Worm (Caenorhabditis elegans) whole organism, L1 larva: ENCODE results near the gene isy-1.

Experiments
- C04F5.9 ChIP-seq: sonication (generic microtip); optimal IDR thresholded peaks from 2 replicates; lab custom pipeline; 2016; ENCODE audit warnings: missing genetic modification characterization, missing compliant biosample characterization
- C16A3.4 ChIP-seq: fragments of 150-350 bp; optimal IDR thresholded peaks from 2 replicates; lab custom pipeline; 2014; ENCODE audit warnings: missing biosample characterization, missing genetic modification characterization
- blmp-1 ChIP-seq: fragments of 150-350 bp; optimal IDR thresholded peaks from 2 replicates; lab custom pipeline; 2014; ENCODE audit warnings: missing biosample characterization, missing genetic modification characterization
- ces-1 ChIP-seq: fragments of 150-350 bp; optimal IDR thresholded peaks from 2 replicates; lab custom pipeline; 2014; ENCODE audit warnings: missing biosample characterization, missing genetic modification reagents, missing genetic modification characterization
- dsc-1 ChIP-seq: sonication (generic microtip); optimal IDR thresholded peaks from 2 replicates; lab custom pipeline; 2016; ENCODE audit warnings: mild to moderate bottlenecking, missing genetic modification characterization, missing compliant biosample characterization
- efl-1 ChIP-seq, 4 experiments: fragments of 150-350 bp; optimal IDR thresholded peaks in 3 of 4; peaks in 1 of 4; 1 replicate in 1 of 4; 2 replicates in 3 of 4; lab custom pipeline; 2014; ENCODE audit warnings: missing biosample characterization in 2 of 4, missing genetic modification characterization in 2 of 4, missing genetic modification reagents in 2 of 4
- efl-3 ChIP-seq: fragments of 200-800 bp; sonication (Bioruptor generic); optimal IDR thresholded peaks from 2 replicates; lab custom pipeline; 2018; ENCODE audit warnings: mild to moderate bottlenecking, missing genetic modification characterization, missing compliant biosample characterization
- egl-13 ChIP-seq: sonication (generic microtip); optimal IDR thresholded peaks from 2 replicates; lab custom pipeline; 2016; ENCODE audit warnings: missing genotype, missing genetic modification reagents, missing genetic modification characterization, missing compliant biosample characterization
- elt-3 ChIP-seq, 6 experiments: fragments of 150-350 bp in 1 of 6; sonication (generic microtip); optimal IDR thresholded peaks; 2 replicates each; lab custom pipeline; 2017 to 2018; ENCODE audit warnings: missing biosample characterization in 6 of 6, missing genetic modification characterization in 6 of 6, inconsistent platforms in 1 of 6
- ets-5 ChIP-seq: fragments of 200-800 bp; sonication (Bioruptor generic); IDR thresholded peaks from 2 replicates; pipeline ENCODE4 v1.3.6; 2022; ENCODE audit warnings: missing genetic modification characterization, missing compliant biosample characterization
- fkh-8 ChIP-seq: sonication (generic microtip); optimal IDR thresholded peaks from 2 replicates; lab custom pipeline; 2016; ENCODE audit warnings: mild to moderate bottlenecking, missing genetic modification characterization, missing compliant biosample characterization
- fos-1 ChIP-seq: fragments of 150-350 bp; optimal IDR thresholded peaks from 2 replicates; lab custom pipeline; 2014; ENCODE audit warnings: missing biosample characterization, missing genetic modification characterization
- grh-1 ChIP-seq: fragments of 200-800 bp; sonication (Bioruptor generic); IDR thresholded peaks from 2 replicates; pipeline ENCODE4 v1.3.6; 2022; ENCODE audit warnings: missing genetic modification reagents, missing genetic modification characterization, missing compliant biosample characterization
- hlh-17 ChIP-seq: fragments of 200-800 bp; sonication (Bioruptor generic); optimal IDR thresholded peaks from 2 replicates; lab custom pipeline; 2018; ENCODE audit warnings: missing genetic modification characterization, mild to moderate bottlenecking, missing compliant biosample characterization, moderate library complexity, borderline replicate concordance
- hlh-4 ChIP-seq: sonication (generic microtip); optimal IDR thresholded peaks from 2 replicates; lab custom pipeline; 2016; ENCODE audit warnings: mild to moderate bottlenecking, missing genetic modification characterization, missing compliant biosample characterization
- isw-1 ChIP-seq: fragments of 200-800 bp; sonication (Bioruptor generic); IDR thresholded peaks from 2 replicates; pipeline ENCODE4 v1.3.6; 2022; ENCODE audit warnings: missing genetic modification characterization, missing compliant biosample characterization
- jun-1 ChIP-seq: fragments of 150-350 bp; optimal IDR thresholded peaks from 2 replicates; lab custom pipeline; 2014; ENCODE audit warnings: missing biosample characterization, missing genetic modification reagents, missing genetic modification characterization
- lin-14 ChIP-seq: fragments of 200-800 bp; sonication (Bioruptor generic); optimal IDR thresholded peaks from 2 replicates; lab custom pipeline; 2018; ENCODE audit warnings: mild to moderate bottlenecking, missing genetic modification characterization, moderate library complexity, missing compliant biosample characterization
- lin-35 ChIP-seq, 2 experiments: fragments of 150-350 bp; optimal IDR thresholded peaks; 2 replicates each; lab custom pipeline; 2014; ENCODE audit warnings: missing biosample characterization in 2 of 2, missing genetic modification characterization in 2 of 2, missing genetic modification reagents in 2 of 2
- lir-3 ChIP-seq: sonication (generic microtip); optimal IDR thresholded peaks from 2 replicates; lab custom pipeline; 2016; ENCODE audit warnings: mild to moderate bottlenecking, missing genetic modification characterization, moderate library complexity, missing compliant biosample characterization; ENCODE audit not compliant: poor library complexity
- lsy-2 ChIP-seq, 2 experiments: fragments of 150-350 bp; optimal IDR thresholded peaks; 2 replicates each; lab custom pipeline; 2014; ENCODE audit warnings: missing biosample characterization in 2 of 2, missing genetic modification characterization in 2 of 2
- mdl-1 ChIP-seq, 2 experiments: fragments of 150-350 bp; optimal IDR thresholded peaks; 2 replicates each; lab custom pipeline; 2014 to 2017; ENCODE audit warnings: missing biosample characterization in 2 of 2, missing genetic modification characterization in 2 of 2, inconsistent platforms in 1 of 2
- mef-2 ChIP-seq: fragments of 150-350 bp; optimal IDR thresholded peaks from 2 replicates; lab custom pipeline; 2014; ENCODE audit warnings: missing biosample characterization, missing genetic modification characterization
- nhr-11 ChIP-seq: fragments of 150-350 bp; optimal IDR thresholded peaks from 2 replicates; lab custom pipeline; 2014; ENCODE audit warnings: missing biosample characterization, missing genetic modification characterization
- nhr-19 ChIP-seq: fragments of 200-800 bp; sonication (Bioruptor generic); conservative IDR thresholded peaks from 2 replicates; pipeline ENCODE4 v1.3.6; 2022; ENCODE audit warnings: missing genetic modification characterization, missing compliant biosample characterization
- nhr-20 ChIP-seq: sonication (generic microtip); optimal IDR thresholded peaks from 2 replicates; lab custom pipeline; 2016; ENCODE audit warnings: mild to moderate bottlenecking, missing genetic modification characterization, missing compliant biosample characterization
- nhr-47 ChIP-seq: sonication (generic microtip); optimal IDR thresholded peaks from 2 replicates; lab custom pipeline; 2016; ENCODE audit warnings: mild to moderate bottlenecking, missing genetic modification characterization, moderate library complexity, missing compliant biosample characterization
- nhr-71 ChIP-seq: sonication (generic microtip); optimal IDR thresholded peaks from 2 replicates; lab custom pipeline; 2016; ENCODE audit warnings: mild to moderate bottlenecking, missing genetic modification characterization, moderate library complexity, missing compliant biosample characterization
- nhr-76 ChIP-seq: sonication (generic microtip); optimal IDR thresholded peaks from 2 replicates; lab custom pipeline; 2017; ENCODE audit warnings: missing biosample characterization, missing genetic modification characterization
- nhr-85 ChIP-seq: sonication (generic microtip); peaks from one replicate; lab custom pipeline; 2016; ENCODE audit warnings: missing genetic modification characterization, inconsistent platforms, missing compliant biosample characterization
- pax-3 ChIP-seq: fragments of 200-800 bp; sonication (Bioruptor generic); optimal IDR thresholded peaks from 2 replicates; lab custom pipeline; 2018; ENCODE audit warnings: mild to moderate bottlenecking, missing genetic modification characterization, moderate library complexity, missing compliant biosample characterization
- snu-23 ChIP-seq: sonication (generic microtip); optimal IDR thresholded peaks from 2 replicates; lab custom pipeline; 2016; ENCODE audit warnings: missing genetic modification characterization, missing compliant biosample characterization
- sptf-1 ChIP-seq: fragments of 150-350 bp; optimal IDR thresholded peaks from 2 replicates; lab custom pipeline; 2014; ENCODE audit warnings: missing biosample characterization, missing genetic modification characterization
- sup-37 ChIP-seq: fragments of 200-800 bp; sonication (Bioruptor generic); optimal IDR thresholded peaks from 2 replicates; lab custom pipeline; 2018; ENCODE audit warnings: mild to moderate bottlenecking, missing genetic modification characterization, missing compliant biosample characterization
- unc-130 ChIP-seq: fragments of 150-350 bp; optimal IDR thresholded peaks from 2 replicates; lab custom pipeline; 2017; ENCODE audit warnings: missing biosample characterization, missing genetic modification characterization, inconsistent platforms
- unc-86 ChIP-seq: sonication (generic microtip); optimal IDR thresholded peaks from 2 replicates; lab custom pipeline; 2016; ENCODE audit warnings: missing genetic modification characterization, missing compliant biosample characterization
- unc-98 ChIP-seq: fragments of 200-800 bp; sonication (Bioruptor generic); IDR thresholded peaks from 2 replicates; pipeline ENCODE4 v1.3.6; 2022; ENCODE audit warnings: missing genetic modification characterization, missing compliant biosample characterization
- xbp-1 ChIP-seq: sonication (generic microtip); optimal IDR thresholded peaks from 2 replicates; lab custom pipeline; 2016; ENCODE audit warnings: missing genetic modification characterization, missing compliant biosample characterization

The isy-1 gene

ce11 chrV:11014758-11015157, 14.3 kb upstream of the isy-1 start:
- TF ChIP-seq unc-98 (GFP tag; lab: Robert Waterston, UW) (no peak), hlh-4 (tag; lab: Kevin White, UChicago) (peak; percentile 91), grh-1 (GFP tag; lab: Robert Waterston, UW) (no peak), unc-86 (tag; lab: Kevin White, UChicago) (no peak), nhr-20 (no peak), efl-3 (GFP tag; lab: Kevin White, UChicago) (no peak), nhr-19 (GFP tag; lab: Robert Waterston, UW) (no peak), snu-23 (no peak), ces-1 (GFP tag; lab: Kevin White, UChicago) (no peak), sptf-1 (tag; lab: Kevin White, UChicago) (no peak), nhr-71 (tag; lab: Kevin White, UChicago) (peak; percentile 33), fos-1 (no peak), egl-13 (tag; lab: Kevin White, UChicago) (no peak), C16A3.4 (tag; lab: Kevin White, UChicago) (no peak), dsc-1 (tag; lab: Kevin White, UChicago) (no peak), isw-1 (GFP tag; lab: Robert Waterston, UW) (no peak), lin-35 (GFP tag; optimal IDR thresholded peaks at IDR 0.05; lab: Kevin White, UChicago) (no peak), elt-3 (tag; optimal IDR thresholded peaks at IDR 0.05; lab: Kevin White, UChicago) (no peak), ets-5 (GFP tag; lab: Robert Waterston, UW) (no peak), blmp-1 (no peak), nhr-47 (tag; lab: Kevin White, UChicago) (peak; percentile 4), unc-130 (tag; lab: Kevin White, UChicago) (no peak), C04F5.9 (tag; lab: Kevin White, UChicago) (no peak), lsy-2 (tag; optimal IDR thresholded peaks at IDR 0.05; lab: Kevin White, UChicago) (no peak), nhr-76 (tag; lab: Kevin White, UChicago) (no peak)

ce11 chrV:11013179-11013578, 12.7 kb upstream of the isy-1 start:
- TF ChIP-seq xbp-1 (tag; lab: Kevin White, UChicago) (no peak), lin-14 (GFP tag; lab: Kevin White, UChicago) (no peak), mef-2 (tag; lab: Kevin White, UChicago) (no peak), ces-1 (GFP tag; lab: Kevin White, UChicago) (no peak), C16A3.4 (tag; lab: Kevin White, UChicago) (no peak), lir-3 (no peak)

ce11 chrV:11012419-11012818, 11.9 kb upstream of the isy-1 start, which contains the start of gene C13G3.1:
Gene C13G3.1, minus strand, starts transcription at chrV:11012465.
- no peak for TF ChIP-seq mdl-1 (tag; optimal IDR thresholded peaks at IDR 0.05; lab: Kevin White, UChicago)
- TF ChIP-seq xbp-1 (tag; lab: Kevin White, UChicago) = no peak
- no peak for TF ChIP-seq blmp-1
- TF ChIP-seq nhr-20 = peak; percentile 14
- TF ChIP-seq nhr-11 (tag; lab: Kevin White, UChicago) = no peak
- peak; percentile 38 for TF ChIP-seq nhr-47 (tag; lab: Kevin White, UChicago)
- TF ChIP-seq nhr-71 (tag; lab: Kevin White, UChicago) = peak; percentile 35
- no peak for TF ChIP-seq pax-3
- TF ChIP-seq lir-3 = no peak
- no peak for TF ChIP-seq jun-1
- TF ChIP-seq sup-37 = no peak
- TF ChIP-seq efl-1 (optimal IDR thresholded peaks at IDR 0.05; lab: Kevin White, UChicago) = no peak
- peak in 1 of 2 experiments; percentile 24 for TF ChIP-seq efl-1 (GFP tag; optimal IDR thresholded peaks at IDR 0.05 in 1 of 2; lab: Kevin White, UChicago)
- peak; percentile 30 for TF ChIP-seq fkh-8 (tag; lab: Kevin White, UChicago)
- no peak for TF ChIP-seq hlh-17 (GFP tag; lab: Kevin White, UChicago)
- TF ChIP-seq nhr-85 (tag; lab: Kevin White, UChicago) = peak; percentile 68
- no peak for TF ChIP-seq C16A3.4 (tag; lab: Kevin White, UChicago)
